Fruit fly (Drosophila melanogaster) whole organism, prepupa: Measurements from ENCODE around the gene CG32313.

ENCODE experiments used
- Blimp-1 ChIP-seq: fragments of 200-800 bp; sonication (Bioruptor generic); optimal IDR thresholded peaks from 3 replicates; lab custom pipeline; 2017; ENCODE audit warnings: missing biosample characterization, missing genetic modification characterization, mild to moderate bottlenecking, moderate library complexity, missing genetic modification reagents
- CG10631 ChIP-seq: fragments of 200-800 bp; sonication (Bioruptor generic); optimal IDR thresholded peaks from 2 replicates; lab custom pipeline; 2016; ENCODE audit warnings: missing biosample characterization, missing genetic modification characterization
- CG10669 ChIP-seq: fragments of 200-800 bp; sonication (Bioruptor generic); optimal IDR thresholded peaks from 3 replicates; lab custom pipeline; 2018; ENCODE audit warnings: missing biosample characterization, mild to moderate bottlenecking, missing genetic modification characterization, moderate library complexity
- CG11762 ChIP-seq: fragments of 200-800 bp; sonication (Bioruptor generic); optimal IDR thresholded peaks from 3 replicates; lab custom pipeline; 2016; ENCODE audit warnings: missing biosample characterization, missing genetic modification characterization; ENCODE audit not compliant: insufficient read depth
- CG11902 ChIP-seq: fragments of 200-800 bp; sonication (Bioruptor generic); optimal IDR thresholded peaks from 3 replicates; lab custom pipeline; 2016; ENCODE audit warnings: missing biosample characterization, missing genetic modification characterization
- CG15336 ChIP-seq: fragments of 200-800 bp; sonication (Bioruptor generic); IDR thresholded peaks from 2 replicates; pipeline ENCODE4 v1.3.6; 2022; ENCODE audit warnings: missing biosample characterization, missing genetic modification characterization
- CG1621 ChIP-seq: fragments of 200-800 bp; sonication (Bioruptor generic); optimal IDR thresholded peaks from 3 replicates; lab custom pipeline; 2018; ENCODE audit warnings: missing biosample characterization, mild to moderate bottlenecking, missing genetic modification characterization
- CG16779 ChIP-seq: fragments of 200-800 bp; sonication (Bioruptor generic); optimal IDR thresholded peaks from 3 replicates; lab custom pipeline; 2017; ENCODE audit warnings: missing biosample characterization, mild to moderate bottlenecking, missing genetic modification characterization
- CG3032 ChIP-seq: fragments of 200-800 bp; optimal IDR thresholded peaks from 2 replicates; lab custom pipeline; 2019; ENCODE audit warnings: missing biosample characterization, mild to moderate bottlenecking, missing genetic modification characterization, moderate library complexity
- CG31627 ChIP-seq: fragments of 200-800 bp; sonication (Bioruptor generic); optimal IDR thresholded peaks from 3 replicates; lab custom pipeline; 2016; ENCODE audit warnings: missing biosample characterization, missing genetic modification characterization
- CG32006 ChIP-seq: fragments of 200-800 bp; sonication (Bioruptor generic); optimal IDR thresholded peaks from 3 replicates; lab custom pipeline; 2017; ENCODE audit warnings: missing biosample characterization, mild to moderate bottlenecking, missing genetic modification characterization
- CG34406 ChIP-seq: fragments of 200-800 bp; sonication (Bioruptor generic); optimal IDR thresholded peaks from 3 replicates; lab custom pipeline; 2016; ENCODE audit warnings: missing biosample characterization, missing genetic modification characterization
- CG3919 ChIP-seq: fragments of 200-800 bp; sonication (Bioruptor generic); optimal IDR thresholded peaks from 3 replicates; lab custom pipeline; 2016; ENCODE audit warnings: missing biosample characterization, missing genetic modification characterization
- CG6163 ChIP-seq: fragments of 200-800 bp; sonication (Bioruptor generic); IDR thresholded peaks from 3 replicates; pipeline ENCODE4 v1.3.6; 2022; ENCODE audit warnings: missing biosample characterization, missing genetic modification characterization
- CG6276 ChIP-seq: fragments of 200-800 bp; sonication (Bioruptor generic); optimal IDR thresholded peaks from 2 replicates; lab custom pipeline; 2017; ENCODE audit warnings: missing biosample characterization, mild to moderate bottlenecking, missing genetic modification characterization
- CG6808 ChIP-seq: fragments of 200-800 bp; sonication (Bioruptor generic); optimal IDR thresholded peaks from 3 replicates; lab custom pipeline; 2017; ENCODE audit warnings: missing biosample characterization, missing genetic modification characterization, mild to moderate bottlenecking, moderate library complexity, missing genetic modification reagents
- CG8119 ChIP-seq: fragments of 200-800 bp; sonication (Bioruptor generic); IDR thresholded peaks from 3 replicates; pipeline ENCODE4 v1.3.6; 2022; ENCODE audit warnings: missing biosample characterization, missing genetic modification characterization
- CG8319 ChIP-seq: fragments of 200-800 bp; sonication (Bioruptor generic); optimal IDR thresholded peaks from 3 replicates; lab custom pipeline; 2016; ENCODE audit warnings: missing biosample characterization, missing genetic modification characterization
- CG8632 ChIP-seq: fragments of 200-800 bp; sonication (Bioruptor generic); optimal IDR thresholded peaks from 3 replicates; lab custom pipeline; 2016; ENCODE audit warnings: missing biosample characterization, missing genetic modification characterization
- Eip75B ChIP-seq: fragments of 200-800 bp; sonication (Bioruptor generic); optimal IDR thresholded peaks from 3 replicates; lab custom pipeline; 2016; ENCODE audit warnings: missing biosample characterization, missing genetic modification characterization
- Eip78C ChIP-seq: fragments of 200-800 bp; sonication (Bioruptor generic); peaks from one replicate; lab custom pipeline; 2016; ENCODE audit warnings: missing biosample characterization, missing genetic modification characterization
- Eip93F ChIP-seq: fragments of 200-800 bp; sonication (Bioruptor generic); optimal IDR thresholded peaks from 2 replicates; lab custom pipeline; 2016; ENCODE audit warnings: missing biosample characterization, mild to moderate bottlenecking, missing genetic modification characterization
- Ets21C ChIP-seq: fragments of 200-800 bp; sonication (Bioruptor generic); optimal IDR thresholded peaks from 3 replicates; lab custom pipeline; 2016; ENCODE audit warnings: missing biosample characterization, missing genetic modification characterization
- Gug ChIP-seq: fragments of 200-800 bp; sonication (Bioruptor generic); IDR thresholded peaks from 2 replicates; pipeline ENCODE4 v1.3.6; 2022; ENCODE audit warnings: missing biosample characterization, missing genetic modification characterization
- Hr39 ChIP-seq: fragments of 200-800 bp; sonication (Bioruptor generic); optimal IDR thresholded peaks from 2 replicates; lab custom pipeline; 2016; ENCODE audit warnings: missing biosample characterization, missing genetic modification characterization
- Hr4 ChIP-seq: fragments of 200-800 bp; sonication (Bioruptor generic); optimal IDR thresholded peaks from 3 replicates; lab custom pipeline; 2016; ENCODE audit warnings: missing biosample characterization, missing genetic modification characterization
- Lpt ChIP-seq: fragments of 200-800 bp; sonication (Bioruptor generic); optimal IDR thresholded peaks from 3 replicates; lab custom pipeline; 2016; ENCODE audit warnings: missing biosample characterization, missing genetic modification characterization
- OdsH ChIP-seq: fragments of 200-800 bp; sonication (Bioruptor generic); optimal IDR thresholded peaks from 3 replicates; lab custom pipeline; 2016; ENCODE audit warnings: missing biosample characterization, missing genetic modification characterization
- Smox ChIP-seq: fragments of 200-800 bp; sonication (Bioruptor generic); optimal IDR thresholded peaks from 3 replicates; lab custom pipeline; 2016; ENCODE audit warnings: missing biosample characterization, missing genetic modification characterization
- Sox102F ChIP-seq: fragments of 200-800 bp; sonication (Bioruptor generic); optimal IDR thresholded peaks from 2 replicates; lab custom pipeline; 2016; ENCODE audit warnings: missing biosample characterization, mild to moderate bottlenecking, missing genetic modification characterization
- Sox14 ChIP-seq: fragments of 200-800 bp; sonication (Bioruptor generic); optimal IDR thresholded peaks from 3 replicates; lab custom pipeline; 2016; ENCODE audit warnings: missing biosample characterization, missing genetic modification characterization
- Sox15 ChIP-seq: fragments of 200-800 bp; sonication (Bioruptor generic); optimal IDR thresholded peaks from 3 replicates; lab custom pipeline; 2016; ENCODE audit warnings: missing biosample characterization, missing genetic modification characterization
- acj6 ChIP-seq: fragments of 200-800 bp; sonication (Bioruptor generic); optimal IDR thresholded peaks from 3 replicates; lab custom pipeline; 2016; ENCODE audit warnings: missing biosample characterization, missing genetic modification characterization
- cyc ChIP-seq: fragments of 200-800 bp; sonication (Bioruptor generic); optimal IDR thresholded peaks from 3 replicates; lab custom pipeline; 2016; ENCODE audit warnings: missing biosample characterization, missing genetic modification characterization
- dac ChIP-seq: fragments of 200-800 bp; sonication (Bioruptor generic); optimal IDR thresholded peaks from 2 replicates; lab custom pipeline; 2017; ENCODE audit warnings: missing biosample characterization, mild to moderate bottlenecking, missing genetic modification characterization
- dsx ChIP-seq: fragments of 200-800 bp; optimal IDR thresholded peaks from 3 replicates; lab custom pipeline; 2019; ENCODE audit warnings: missing biosample characterization, mild to moderate bottlenecking, missing genetic modification characterization, moderate library complexity; ENCODE audit not compliant: poor library complexity, severe bottlenecking
- eg ChIP-seq: fragments of 200-800 bp; sonication (Bioruptor generic); IDR thresholded peaks from 3 replicates; pipeline ENCODE4 v1.3.6; 2022; ENCODE audit warnings: missing biosample characterization, missing genetic modification characterization
- fd59A ChIP-seq: fragments of 200-800 bp; sonication (Bioruptor generic); optimal IDR thresholded peaks from 2 replicates; lab custom pipeline; 2017; ENCODE audit warnings: missing biosample characterization, mild to moderate bottlenecking, missing genetic modification characterization, missing genetic modification reagents
- fd85E ChIP-seq: fragments of 200-800 bp; sonication (Bioruptor generic); optimal IDR thresholded peaks from 3 replicates; lab custom pipeline; 2016; ENCODE audit warnings: missing biosample characterization, missing genetic modification characterization
- fkh ChIP-seq: fragments of 200-800 bp; sonication (Bioruptor generic); optimal IDR thresholded peaks from 3 replicates; lab custom pipeline; 2017; ENCODE audit warnings: missing biosample characterization, mild to moderate bottlenecking, missing genetic modification characterization, moderate library complexity
- lz ChIP-seq: fragments of 200-800 bp; sonication (Bioruptor generic); optimal IDR thresholded peaks from 3 replicates; lab custom pipeline; 2016; ENCODE audit warnings: missing biosample characterization, missing genetic modification characterization
- net ChIP-seq: fragments of 200-800 bp; sonication (Bioruptor generic); optimal IDR thresholded peaks from 3 replicates; lab custom pipeline; 2016; ENCODE audit warnings: missing biosample characterization, missing genetic modification characterization
- pdm3 ChIP-seq: fragments of 200-800 bp; sonication (Bioruptor generic); optimal IDR thresholded peaks from 3 replicates; lab custom pipeline; 2016; ENCODE audit warnings: missing biosample characterization, missing genetic modification characterization
- spab ChIP-seq: fragments of 200-800 bp; sonication (Bioruptor generic); optimal IDR thresholded peaks from 2 replicates; lab custom pipeline; 2017; ENCODE audit warnings: missing biosample characterization, mild to moderate bottlenecking, missing genetic modification characterization, missing genetic modification reagents
- ss ChIP-seq, 2 experiments: fragments of 200-800 bp; sonication (Bioruptor generic); optimal IDR thresholded peaks; 2 replicates in 1 of 2; 3 replicates in 1 of 2; lab custom pipeline; 2017 to 2018; ENCODE audit warnings: mild to moderate bottlenecking in 2 of 2, missing biosample characterization in 2 of 2, missing genetic modification characterization in 2 of 2, moderate library complexity in 1 of 2
- vri ChIP-seq: fragments of 200-800 bp; sonication (Bioruptor generic); optimal IDR thresholded peaks from 3 replicates; lab custom pipeline; 2016; ENCODE audit warnings: missing biosample characterization, mild to moderate bottlenecking, missing genetic modification characterization

The CG32313 gene

dm6 chr3L:1586266-1587054, 40.9 kb upstream of the CG32313 start (continued):
- TF ChIP-seq CG16779 (tag; lab: Kevin White, UChicago) (peak; percentile 77), CG3032 (tag; lab: Kevin White, UChicago) (peak; percentile 38), vri (peak; percentile 78), Blimp-1 (GFP tag; lab: Kevin White, UChicago) (no peak), CG31627 (GFP tag; lab: Kevin White, UChicago) (no peak), CG6808 (GFP tag; lab: Kevin White, UChicago) (peak; percentile 64), Eip93F (GFP tag; lab: Kevin White, UChicago) (no peak), acj6 (GFP tag; lab: Kevin White, UChicago) (no peak), fkh (GFP tag; lab: Kevin White, UChicago) (peak; percentile 73), CG32006 (GFP tag; lab: Kevin White, UChicago) (no peak), pdm3 (GFP tag; lab: Kevin White, UChicago) (no peak), Hr39 (no peak), Eip78C (GFP tag; lab: Kevin White, UChicago) (peak; percentile 74), dsx (GFP tag; lab: Kevin White, UChicago) (peak; percentile 66), CG10631 (GFP tag; lab: Kevin White, UChicago) (no peak), CG8632 (GFP tag; lab: Kevin White, UChicago) (no peak), Ets21C (GFP tag; lab: Kevin White, UChicago) (no peak), CG6276 (peak; percentile 90), cyc (GFP tag; lab: Kevin White, UChicago) (no peak), fd59A (no peak), lz (no peak), Gug (GFP tag; lab: Robert Waterston, UW) (peak; percentile 38; the same call in 1 of the 2 replicates), Sox102F (peak; percentile 52), Smox (GFP tag; lab: Kevin White, UChicago) (no peak), eg (GFP tag; lab: Robert Waterston, UW) (peak; percentile 87)
- TF ChIP-seq, all 60 proteins: peak for 31

dm6 chr3L:1584781-1585180, 39.2 kb upstream of the CG32313 start:
- TF ChIP-seq CG6163 (peak; percentile 96), Hr4 (GFP tag; lab: Kevin White, UChicago) (peak; percentile 82), net (GFP tag; lab: Kevin White, UChicago) (peak; percentile 92), fd59A (peak; percentile 8), CG8632 (GFP tag; lab: Kevin White, UChicago) (peak; percentile 46), Sox102F (peak; percentile 78), CG1621 (tag; lab: Kevin White, UChicago) (peak; percentile 50), CG31627 (GFP tag; lab: Kevin White, UChicago) (peak; percentile 79), Lpt (peak; percentile 73), CG8119 (GFP tag; lab: Robert Waterston, UW) (peak; percentile 91), dac (GFP tag; lab: Kevin White, UChicago) (peak; percentile 59), CG34406 (GFP tag; lab: Kevin White, UChicago) (peak; percentile 67), CG3919 (GFP tag; lab: Kevin White, UChicago) (peak; percentile 93), OdsH (GFP tag; lab: Kevin White, UChicago) (peak; percentile 78), CG8319 (GFP tag; lab: Kevin White, UChicago) (peak; percentile 77), spab (GFP tag; lab: Kevin White, UChicago) (peak; percentile 76), CG6276 (peak; percentile 89), CG16779 (tag; lab: Kevin White, UChicago) (peak; percentile 70), Sox14 (GFP tag; lab: Kevin White, UChicago) (peak; percentile 72), CG10631 (GFP tag; lab: Kevin White, UChicago) (peak; percentile 69), Sox15 (GFP tag; lab: Kevin White, UChicago) (peak; percentile 51), dsx (GFP tag; lab: Kevin White, UChicago) (peak; percentile 76), ss (GFP tag; optimal IDR thresholded peaks at IDR 0.05; lab: Kevin White, UChicago) (peak; percentile 46 to 67), eg (GFP tag; lab: Robert Waterston, UW) (peak; percentile 96), fkh (GFP tag; lab: Kevin White, UChicago) (no peak), CG6808 (GFP tag; lab: Kevin White, UChicago) (peak; percentile 79), CG10669 (GFP tag; lab: Kevin White, UChicago) (peak; percentile 83), Eip75B (GFP tag; lab: Kevin White, UChicago) (peak; percentile 68), cyc (GFP tag; lab: Kevin White, UChicago) (peak; percentile 93), CG11902 (peak; percentile 86), CG15336 (GFP tag; lab: Robert Waterston, UW) (peak; percentile 94), CG11762 (GFP tag; lab: Kevin White, UChicago) (peak; percentile 85), fd85E (GFP tag; lab: Kevin White, UChicago) (peak; percentile 82)
